Fruit fly (Drosophila melanogaster) whole organism, embryonic: ENCODE data around the gene Naa20A.

Experiments used
- ATbp ChIP-seq: fragments of 200-800 bp; sonication (Bioruptor generic); optimal IDR thresholded peaks from 2 replicates; lab custom pipeline; 2017; ENCODE audit warnings: missing biosample characterization, mild to moderate bottlenecking, missing genetic modification characterization, missing genetic modification reagents
- Bgb ChIP-seq: fragments of 200-800 bp; sonication (Bioruptor generic); IDR thresholded peaks from 2 replicates; pipeline ENCODE4 v1.3.6; 2022; ENCODE audit warnings: missing biosample characterization, missing genetic modification characterization; ENCODE audit not compliant: partially characterized antibody
- Bteb2 ChIP-seq: fragments of 200-800 bp; sonication (Bioruptor generic); optimal IDR thresholded peaks from 2 replicates; lab custom pipeline; 2016; ENCODE audit warnings: missing biosample characterization, missing genetic modification characterization
- CG10209 ChIP-seq: fragments of 200-800 bp; sonication (Bioruptor generic); optimal IDR thresholded peaks from 3 replicates; lab custom pipeline; 2017; ENCODE audit warnings: missing biosample characterization, mild to moderate bottlenecking, missing genetic modification characterization, missing genetic modification reagents
- CG10366 ChIP-seq: fragments of 200-800 bp; sonication (Bioruptor generic); IDR thresholded peaks from 2 replicates; pipeline ENCODE4 v1.3.6; 2022; ENCODE audit warnings: missing biosample characterization, missing genetic modification characterization
- CG10565 ChIP-seq: fragments of 200-800 bp; sonication (Bioruptor generic); optimal IDR thresholded peaks from 3 replicates; lab custom pipeline; 2016; ENCODE audit warnings: missing biosample characterization, mild to moderate bottlenecking, missing genetic modification characterization
- CG11696 ChIP-seq: fragments of 200-800 bp; sonication (Bioruptor generic); IDR thresholded peaks from 2 replicates; pipeline ENCODE4 v1.3.6; 2022; ENCODE audit warnings: missing biosample characterization, missing genetic modification characterization
- CG13624 ChIP-seq: fragments of 200-800 bp; sonication (Bioruptor generic); optimal IDR thresholded peaks from 2 replicates; lab custom pipeline; 2016; ENCODE audit warnings: missing biosample characterization, missing genetic modification characterization
- CG14050 ChIP-seq: fragments of 200-800 bp; sonication (Bioruptor generic); IDR thresholded peaks from 3 replicates; pipeline ENCODE4 v1.3.6; 2022; ENCODE audit warnings: missing biosample characterization, missing genetic modification characterization
- CG14860 ChIP-seq: fragments of 200-800 bp; sonication (Bioruptor generic); IDR thresholded peaks from 3 replicates; pipeline ENCODE4 v1.3.6; 2022; ENCODE audit warnings: missing biosample characterization, missing genetic modification characterization; ENCODE audit not compliant: partially characterized antibody
- CG15073 ChIP-seq: fragments of 200-800 bp; sonication (Bioruptor generic); optimal IDR thresholded peaks from 2 replicates; lab custom pipeline; 2016; ENCODE audit warnings: missing biosample characterization, missing genetic modification characterization
- CG17359 ChIP-seq: fragments of 200-800 bp; sonication (Bioruptor generic); optimal IDR thresholded peaks from 3 replicates; lab custom pipeline; 2018; ENCODE audit warnings: missing biosample characterization, mild to moderate bottlenecking, missing genetic modification characterization, moderate library complexity
- CG17829 ChIP-seq: fragments of 200-800 bp; optimal IDR thresholded peaks from 2 replicates; lab custom pipeline; 2019; ENCODE audit warnings: missing biosample characterization, mild to moderate bottlenecking, missing genetic modification characterization, moderate library complexity
- CG18619 ChIP-seq: fragments of 200-800 bp; sonication (Bioruptor generic); optimal IDR thresholded peaks from 3 replicates; lab custom pipeline; 2017; ENCODE audit warnings: missing biosample characterization, mild to moderate bottlenecking, missing genetic modification characterization
- CG2116 ChIP-seq: fragments of 200-800 bp; sonication (Bioruptor generic); optimal IDR thresholded peaks from 3 replicates; lab custom pipeline; 2018; ENCODE audit warnings: missing biosample characterization, mild to moderate bottlenecking, missing genetic modification characterization
- CG2202 ChIP-seq: fragments of 200-800 bp; sonication (Bioruptor generic); optimal IDR thresholded peaks from 2 replicates; lab custom pipeline; 2018; ENCODE audit warnings: missing biosample characterization, mild to moderate bottlenecking, missing genetic modification characterization
- CG32772 ChIP-seq: fragments of 200-800 bp; sonication (Bioruptor generic); IDR thresholded peaks from 2 replicates; pipeline ENCODE4 v1.3.6; 2022; ENCODE audit warnings: missing biosample characterization, missing genetic modification characterization
- CG3726 ChIP-seq: fragments of 200-800 bp; sonication (Bioruptor generic); IDR thresholded peaks from 3 replicates; pipeline ENCODE4, ENCODE4 v1.3.6; 2022; ENCODE audit warnings: missing biosample characterization, missing genetic modification characterization
- CG3838 ChIP-seq: fragments of 200-800 bp; sonication (Bioruptor generic); optimal IDR thresholded peaks from 3 replicates; lab custom pipeline; 2016; ENCODE audit warnings: missing biosample characterization, missing genetic modification characterization
- CG4730 ChIP-seq: fragments of 200-800 bp; sonication (Bioruptor generic); IDR thresholded peaks from 2 replicates; pipeline ENCODE4 v1.3.6; 2022; ENCODE audit warnings: missing biosample characterization, missing genetic modification characterization
- CG6254 ChIP-seq: fragments of 200-800 bp; sonication (Bioruptor generic); optimal IDR thresholded peaks from 3 replicates; lab custom pipeline; 2017; ENCODE audit warnings: mild to moderate bottlenecking, missing biosample characterization, missing genetic modification reagents, missing genetic modification characterization
- CG7786 ChIP-seq: fragments of 200-800 bp; sonication (Bioruptor generic); optimal IDR thresholded peaks from 2 replicates; lab custom pipeline; 2016; ENCODE audit warnings: missing biosample characterization, missing genetic modification characterization
- CG7839 ChIP-seq: fragments of 200-800 bp; sonication (Bioruptor generic); optimal IDR thresholded peaks from 3 replicates; lab custom pipeline; 2018; ENCODE audit warnings: missing biosample characterization, mild to moderate bottlenecking, missing genetic modification characterization, moderate library complexity
- CG7987 ChIP-seq: fragments of 200-800 bp; sonication (Bioruptor generic); optimal IDR thresholded peaks from 2 replicates; lab custom pipeline; 2018; ENCODE audit warnings: missing biosample characterization, mild to moderate bottlenecking, missing genetic modification characterization, moderate library complexity
- CG9932 ChIP-seq: fragments of 200-800 bp; sonication (Bioruptor generic); IDR thresholded peaks from 2 replicates; pipeline ENCODE4 v1.3.6; 2022; ENCODE audit warnings: missing biosample characterization, missing genetic modification characterization
- E2f2 ChIP-seq: fragments of 200-800 bp; sonication (Bioruptor generic); IDR thresholded peaks from 2 replicates; pipeline ENCODE4 v1.3.6; 2022; ENCODE audit warnings: missing biosample characterization, missing genetic modification characterization
- Fer3 ChIP-seq: fragments of 200-800 bp; sonication (Bioruptor generic); optimal IDR thresholded peaks from 2 replicates; lab custom pipeline; 2018; ENCODE audit warnings: missing biosample characterization, mild to moderate bottlenecking, missing genetic modification characterization, moderate library complexity
- HHEX ChIP-seq: fragments of 200-800 bp; sonication (Bioruptor generic); optimal IDR thresholded peaks from 3 replicates; lab custom pipeline; 2017; ENCODE audit warnings: missing biosample characterization, mild to moderate bottlenecking, missing genetic modification characterization, missing genetic modification reagents
- NC2β ChIP-seq: fragments of 200-800 bp; sonication (Bioruptor generic); optimal IDR thresholded peaks from 2 replicates; lab custom pipeline; 2016; ENCODE audit warnings: missing biosample characterization, missing genetic modification characterization
- Opbp ChIP-seq: fragments of 200-800 bp; sonication (Bioruptor generic); IDR thresholded peaks from 3 replicates; pipeline ENCODE4 v1.3.6; 2022; ENCODE audit warnings: missing biosample characterization, missing genetic modification characterization; ENCODE audit not compliant: partially characterized antibody
- Sin3A ChIP-seq: fragments of >200 bp; optimal IDR thresholded peaks from 2 replicates; lab custom pipeline; 2018
- Sry-δ ChIP-seq: fragments of 200-800 bp; sonication (Bioruptor generic); optimal IDR thresholded peaks from 2 replicates; lab custom pipeline; 2016; ENCODE audit warnings: missing biosample characterization, missing genetic modification characterization
- Tbp ChIP-seq: fragments of >200 bp; optimal IDR thresholded peaks from 2 replicates; lab custom pipeline; 2018; ENCODE audit warnings: missing biosample characterization, missing genetic modification characterization
- Usf ChIP-seq: fragments of 200-800 bp; sonication (Bioruptor generic); optimal IDR thresholded peaks from 2 replicates; lab custom pipeline; 2017; ENCODE audit warnings: missing genotype, missing biosample characterization, missing genetic modification characterization
- bbx ChIP-seq: fragments of 200-800 bp; sonication (Bioruptor generic); IDR thresholded peaks from 2 replicates; pipeline ENCODE4 v1.3.6; 2022; ENCODE audit warnings: missing biosample characterization, missing genetic modification characterization; ENCODE audit not compliant: partially characterized antibody
- bowl ChIP-seq: fragments of 200-800 bp; sonication (Bioruptor generic); IDR thresholded peaks from 2 replicates; pipeline ENCODE4 v1.3.6; 2022; ENCODE audit warnings: missing biosample characterization, missing genetic modification characterization
- ci ChIP-seq: fragments of 200-800 bp; sonication (Bioruptor generic); IDR thresholded peaks from 3 replicates; pipeline ENCODE4 v1.3.6; 2022; ENCODE audit warnings: missing biosample characterization, missing genetic modification characterization
- exex ChIP-seq: fragments of 200-800 bp; sonication (Bioruptor generic); optimal IDR thresholded peaks from 4 replicates; lab custom pipeline; 2018; ENCODE audit warnings: missing biosample characterization, mild to moderate bottlenecking, missing genetic modification characterization, moderate library complexity
- grn ChIP-seq: fragments of 200-800 bp; sonication (Bioruptor generic); optimal IDR thresholded peaks from 3 replicates; lab custom pipeline; 2017; ENCODE audit warnings: missing biosample characterization, missing genetic modification characterization
- gsb-n ChIP-seq: fragments of 200-800 bp; sonication (Bioruptor generic); optimal IDR thresholded peaks from 3 replicates; lab custom pipeline; 2018; ENCODE audit warnings: missing biosample characterization, mild to moderate bottlenecking, missing genetic modification characterization
- mld ChIP-seq: fragments of 200-800 bp; sonication (Bioruptor generic); IDR thresholded peaks from 3 replicates; pipeline ENCODE4 v1.3.6; 2022; ENCODE audit warnings: missing biosample characterization, missing genetic modification characterization; ENCODE audit not compliant: partially characterized antibody
- nau ChIP-seq: fragments of 200-800 bp; sonication (Bioruptor generic); optimal IDR thresholded peaks from 3 replicates; lab custom pipeline; 2017; ENCODE audit warnings: missing biosample characterization, mild to moderate bottlenecking, missing genetic modification characterization, missing genetic modification reagents
- nerfin-2 ChIP-seq: fragments of 200-800 bp; sonication (Bioruptor generic); IDR thresholded peaks from 2 replicates; pipeline ENCODE4 v1.3.6; 2022; ENCODE audit warnings: missing biosample characterization, missing genetic modification characterization; ENCODE audit not compliant: partially characterized antibody
- oc ChIP-seq: fragments of 200-800 bp; sonication (Bioruptor generic); optimal IDR thresholded peaks from 2 replicates; lab custom pipeline; 2018; ENCODE audit warnings: missing biosample characterization, mild to moderate bottlenecking, missing genetic modification characterization, moderate library complexity
- repo ChIP-seq: fragments of 200-800 bp; sonication (Bioruptor generic); optimal IDR thresholded peaks from 2 replicates; lab custom pipeline; 2016; ENCODE audit warnings: missing biosample characterization, missing genetic modification characterization
- sens ChIP-seq: fragments of 200-800 bp; sonication (Bioruptor generic); peaks from one replicate; lab custom pipeline; 2016; ENCODE audit warnings: missing biosample characterization, missing genetic modification characterization
- sna ChIP-seq: fragments of 200-800 bp; sonication (Bioruptor generic); IDR thresholded peaks from 2 replicates; pipeline ENCODE4 v1.3.6; 2022; ENCODE audit warnings: missing biosample characterization, missing genetic modification characterization; ENCODE audit not compliant: partially characterized antibody
- sqz ChIP-seq: fragments of 200-800 bp; sonication (Bioruptor generic); optimal IDR thresholded peaks from 3 replicates; lab custom pipeline; 2018; ENCODE audit warnings: missing biosample characterization, mild to moderate bottlenecking, missing genetic modification characterization
- ttk ChIP-seq: fragments of 200-800 bp; sonication (Bioruptor generic); IDR thresholded peaks from 2 replicates; pipeline ENCODE4 v2.1.2; 2022; ENCODE audit warnings: missing biosample characterization, missing genetic modification characterization
- zen2 ChIP-seq: fragments of 200-800 bp; sonication (Bioruptor generic); IDR thresholded peaks from 3 replicates; pipeline ENCODE4 v1.3.6; 2022; ENCODE audit warnings: missing biosample characterization, missing genetic modification characterization; ENCODE audit not compliant: partially characterized antibody

The Naa20A gene

dm6 chrX:19582732-19583131 is 40.1 kb downstream of the Naa20A start (continued):
- no peak for TF ChIP-seq Fer3
- TF ChIP-seq ci (GFP tag; lab: Robert Waterston, UW) = no peak
- TF ChIP-seq CG7839 = no peak
- no peak for TF ChIP-seq ATbp
- TF ChIP-seq repo = no peak
- no peak for TF ChIP-seq CG2116 (GFP tag; lab: Kevin White, UChicago)
- TF ChIP-seq CG17829 (tag; lab: Kevin White, UChicago) = no peak
- TF ChIP-seq Tbp = no peak
- no peak for TF ChIP-seq bowl
- TF ChIP-seq CG6254 (GFP tag; lab: Kevin White, UChicago) = no peak
- peak; percentile 49; the same call in 1 of the 3 replicates for TF ChIP-seq CG14860
- TF ChIP-seq oc (tag; lab: Kevin White, UChicago) = no peak
- no peak for TF ChIP-seq Usf (GFP tag; lab: Kevin White, UChicago)
- no peak for TF ChIP-seq Sin3A (lab: Kevin White, UChicago)
- TF ChIP-seq grn (GFP tag; lab: Kevin White, UChicago) = no peak
- no peak for TF ChIP-seq Bteb2
- no peak for TF ChIP-seq sqz (GFP tag; lab: Kevin White, UChicago)
- peak; percentile 47; the same call in 1 of the 2 replicates for TF ChIP-seq sna (GFP tag; lab: Robert Waterston, UW)
- TF ChIP-seq nau = no peak
- no peak for TF ChIP-seq CG7987
- no peak for TF ChIP-seq CG17359
- TF ChIP-seq gsb-n (tag; lab: Kevin White, UChicago) = no peak
- TF ChIP-seq E2f2 (GFP tag; lab: Robert Waterston, UW) = no peak
- no peak for TF ChIP-seq CG32772 (GFP tag; lab: Robert Waterston, UW)
- TF ChIP-seq HHEX (GFP tag; lab: Kevin White, UChicago) = no peak
- no peak for TF ChIP-seq CG14050 (GFP tag; lab: Robert Waterston, UW)
- no peak for TF ChIP-seq CG4730 (GFP tag; lab: Robert Waterston, UW)
- no peak for TF ChIP-seq CG10366 (GFP tag; lab: Robert Waterston, UW)

DNA sequence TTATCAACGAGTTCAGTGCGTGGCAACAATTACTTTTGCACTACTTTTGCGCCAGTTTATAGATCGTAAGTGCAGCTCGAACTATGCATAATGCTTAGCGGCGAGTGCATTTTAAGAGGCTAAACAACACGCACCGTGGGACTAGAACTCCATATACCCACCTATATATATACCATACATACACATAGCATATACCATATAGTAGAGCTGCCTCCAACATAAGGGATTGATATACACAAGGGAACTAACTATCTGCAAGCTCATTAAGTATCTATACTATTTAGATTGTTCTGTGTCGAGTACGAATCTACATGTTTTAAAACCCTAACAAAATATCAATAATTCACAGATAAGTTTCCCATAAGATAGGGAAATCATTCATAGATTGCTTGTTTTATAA is 41.0 kb downstream of the Naa20A start, which contains the start of gene CG14218:
Gene CG14218, minus strand, starts transcription at position 101 of the 400 bp plus-strand sequence.
- no peak for TF ChIP-seq CG10209
- peak; percentile 35 for TF ChIP-seq sens (GFP tag; lab: Kevin White, UChicago)
- no peak for TF ChIP-seq CG3726 (GFP tag; lab: Robert Waterston, UW)
- TF ChIP-seq CG10565 (GFP tag; lab: Kevin White, UChicago) = no peak
- peak; percentile 30 for TF ChIP-seq exex (tag; lab: Kevin White, UChicago)
- TF ChIP-seq nerfin-2 (GFP tag; lab: Robert Waterston, UW) = no peak
- TF ChIP-seq CG13624 = no peak
- TF ChIP-seq, all 482 proteins: peak for 2

- TF ChIP-seq Sry-δ (GFP tag; lab: Kevin White, UChicago) (peak; percentile 80), Tbp (no peak), CG11696 (GFP tag; lab: Robert Waterston, UW) (no peak), Bgb (peak; percentile 77), CG18619 (GFP tag; lab: Kevin White, UChicago) (no peak), CG3838 (GFP tag; lab: Kevin White, UChicago) (no peak), Opbp (GFP tag; lab: Robert Waterston, UW) (peak; percentile 53; the same call in 1 of the 3 replicates), CG9932 (no peak), zen2 (GFP tag; lab: Robert Waterston, UW) (peak; percentile 74; the same call in 2 of the 3 replicates), mld (GFP tag; lab: Robert Waterston, UW) (peak; percentile 54; the same call in 1 of the 3 replicates), bbx (GFP tag; lab: Robert Waterston, UW) (peak; percentile 69), NC2β (GFP tag; lab: Kevin White, UChicago) (no peak), CG15073 (GFP tag; lab: Kevin White, UChicago) (no peak), CG2202 (tag; lab: Kevin White, UChicago) (no peak), ttk (GFP tag; lab: Robert Waterston, UW) (no peak), CG7786 (GFP tag; lab: Kevin White, UChicago) (no peak)
Observed at dm6 chrX:19579648-19580301, 43.1 kb downstream of the Naa20A start, which contains the start of gene Tao. Tao (minus strand) TSS chrX:19579800.
